Fruit fly (Drosophila melanogaster) whole organism, prepupa: ENCODE measurements around the gene CG44044.

Experiments
- CG10631 ChIP-seq: fragments of 200-800 bp; sonication (Bioruptor generic); optimal IDR thresholded peaks from 2 replicates; lab custom pipeline; 2016; ENCODE audit warnings: missing biosample characterization, missing genetic modification characterization
- CG10669 ChIP-seq: fragments of 200-800 bp; sonication (Bioruptor generic); optimal IDR thresholded peaks from 3 replicates; lab custom pipeline; 2018; ENCODE audit warnings: missing biosample characterization, mild to moderate bottlenecking, missing genetic modification characterization, moderate library complexity
- CG11294 ChIP-seq: fragments of 200-800 bp; sonication (Bioruptor generic); IDR thresholded peaks from 2 replicates; pipeline ENCODE4 v1.3.6; 2022; ENCODE audit warnings: missing biosample characterization, missing genetic modification characterization
- CG11762 ChIP-seq: fragments of 200-800 bp; sonication (Bioruptor generic); optimal IDR thresholded peaks from 3 replicates; lab custom pipeline; 2016; ENCODE audit warnings: missing biosample characterization, missing genetic modification characterization; ENCODE audit not compliant: insufficient read depth
- CG11902 ChIP-seq: fragments of 200-800 bp; sonication (Bioruptor generic); optimal IDR thresholded peaks from 3 replicates; lab custom pipeline; 2016; ENCODE audit warnings: missing biosample characterization, missing genetic modification characterization
- CG15336 ChIP-seq: fragments of 200-800 bp; sonication (Bioruptor generic); IDR thresholded peaks from 2 replicates; pipeline ENCODE4 v1.3.6; 2022; ENCODE audit warnings: missing biosample characterization, missing genetic modification characterization
- CG1621 ChIP-seq: fragments of 200-800 bp; sonication (Bioruptor generic); optimal IDR thresholded peaks from 3 replicates; lab custom pipeline; 2018; ENCODE audit warnings: missing biosample characterization, mild to moderate bottlenecking, missing genetic modification characterization
- CG16779 ChIP-seq: fragments of 200-800 bp; sonication (Bioruptor generic); optimal IDR thresholded peaks from 3 replicates; lab custom pipeline; 2017; ENCODE audit warnings: missing biosample characterization, mild to moderate bottlenecking, missing genetic modification characterization
- CG3032 ChIP-seq: fragments of 200-800 bp; optimal IDR thresholded peaks from 2 replicates; lab custom pipeline; 2019; ENCODE audit warnings: missing biosample characterization, mild to moderate bottlenecking, missing genetic modification characterization, moderate library complexity
- CG32006 ChIP-seq: fragments of 200-800 bp; sonication (Bioruptor generic); optimal IDR thresholded peaks from 3 replicates; lab custom pipeline; 2017; ENCODE audit warnings: missing biosample characterization, mild to moderate bottlenecking, missing genetic modification characterization
- CG34406 ChIP-seq: fragments of 200-800 bp; sonication (Bioruptor generic); optimal IDR thresholded peaks from 3 replicates; lab custom pipeline; 2016; ENCODE audit warnings: missing biosample characterization, missing genetic modification characterization
- CG3919 ChIP-seq: fragments of 200-800 bp; sonication (Bioruptor generic); optimal IDR thresholded peaks from 3 replicates; lab custom pipeline; 2016; ENCODE audit warnings: missing biosample characterization, missing genetic modification characterization
- CG4318 ChIP-seq: fragments of 200-800 bp; sonication (Bioruptor generic); optimal IDR thresholded peaks from 3 replicates; lab custom pipeline; 2017; ENCODE audit warnings: missing biosample characterization, mild to moderate bottlenecking, missing genetic modification characterization
- CG6163 ChIP-seq: fragments of 200-800 bp; sonication (Bioruptor generic); IDR thresholded peaks from 3 replicates; pipeline ENCODE4 v1.3.6; 2022; ENCODE audit warnings: missing biosample characterization, missing genetic modification characterization
- CG6276 ChIP-seq: fragments of 200-800 bp; sonication (Bioruptor generic); optimal IDR thresholded peaks from 2 replicates; lab custom pipeline; 2017; ENCODE audit warnings: missing biosample characterization, mild to moderate bottlenecking, missing genetic modification characterization
- CG6808 ChIP-seq: fragments of 200-800 bp; sonication (Bioruptor generic); optimal IDR thresholded peaks from 3 replicates; lab custom pipeline; 2017; ENCODE audit warnings: missing biosample characterization, missing genetic modification characterization, mild to moderate bottlenecking, moderate library complexity, missing genetic modification reagents
- CG8119 ChIP-seq: fragments of 200-800 bp; sonication (Bioruptor generic); IDR thresholded peaks from 3 replicates; pipeline ENCODE4 v1.3.6; 2022; ENCODE audit warnings: missing biosample characterization, missing genetic modification characterization
- CG8319 ChIP-seq: fragments of 200-800 bp; sonication (Bioruptor generic); optimal IDR thresholded peaks from 3 replicates; lab custom pipeline; 2016; ENCODE audit warnings: missing biosample characterization, missing genetic modification characterization
- CG9139 ChIP-seq: fragments of 200-800 bp; sonication (Bioruptor generic); optimal IDR thresholded peaks from 3 replicates; lab custom pipeline; 2017; ENCODE audit warnings: missing biosample characterization, mild to moderate bottlenecking, missing genetic modification characterization
- Eip75B ChIP-seq: fragments of 200-800 bp; sonication (Bioruptor generic); optimal IDR thresholded peaks from 3 replicates; lab custom pipeline; 2016; ENCODE audit warnings: missing biosample characterization, missing genetic modification characterization
- Eip78C ChIP-seq: fragments of 200-800 bp; sonication (Bioruptor generic); peaks from one replicate; lab custom pipeline; 2016; ENCODE audit warnings: missing biosample characterization, missing genetic modification characterization
- Eip93F ChIP-seq: fragments of 200-800 bp; sonication (Bioruptor generic); optimal IDR thresholded peaks from 2 replicates; lab custom pipeline; 2016; ENCODE audit warnings: missing biosample characterization, mild to moderate bottlenecking, missing genetic modification characterization
- Ets21C ChIP-seq: fragments of 200-800 bp; sonication (Bioruptor generic); optimal IDR thresholded peaks from 3 replicates; lab custom pipeline; 2016; ENCODE audit warnings: missing biosample characterization, missing genetic modification characterization
- Ets96B ChIP-seq: fragments of 200-800 bp; optimal IDR thresholded peaks from 2 replicates; lab custom pipeline; 2019; ENCODE audit warnings: missing biosample characterization, mild to moderate bottlenecking, missing genetic modification characterization, moderate library complexity
- Gug ChIP-seq: fragments of 200-800 bp; sonication (Bioruptor generic); IDR thresholded peaks from 2 replicates; pipeline ENCODE4 v1.3.6; 2022; ENCODE audit warnings: missing biosample characterization, missing genetic modification characterization
- Hr38 ChIP-seq: sonication (Bioruptor generic); optimal IDR thresholded peaks from 2 replicates; lab custom pipeline; 2016; ENCODE audit warnings: missing biosample characterization, missing genetic modification characterization
- Hr39 ChIP-seq: fragments of 200-800 bp; sonication (Bioruptor generic); optimal IDR thresholded peaks from 2 replicates; lab custom pipeline; 2016; ENCODE audit warnings: missing biosample characterization, missing genetic modification characterization
- Hr4 ChIP-seq: fragments of 200-800 bp; sonication (Bioruptor generic); optimal IDR thresholded peaks from 3 replicates; lab custom pipeline; 2016; ENCODE audit warnings: missing biosample characterization, missing genetic modification characterization
- Lpt ChIP-seq: fragments of 200-800 bp; sonication (Bioruptor generic); optimal IDR thresholded peaks from 3 replicates; lab custom pipeline; 2016; ENCODE audit warnings: missing biosample characterization, missing genetic modification characterization
- Met ChIP-seq: fragments of 200-800 bp; sonication (Bioruptor generic); optimal IDR thresholded peaks from 3 replicates; lab custom pipeline; 2016; ENCODE audit warnings: missing biosample characterization, missing genetic modification characterization
- Smox ChIP-seq: fragments of 200-800 bp; sonication (Bioruptor generic); optimal IDR thresholded peaks from 3 replicates; lab custom pipeline; 2016; ENCODE audit warnings: missing biosample characterization, missing genetic modification characterization
- Sox102F ChIP-seq: fragments of 200-800 bp; sonication (Bioruptor generic); optimal IDR thresholded peaks from 2 replicates; lab custom pipeline; 2016; ENCODE audit warnings: missing biosample characterization, mild to moderate bottlenecking, missing genetic modification characterization
- Sox14 ChIP-seq: fragments of 200-800 bp; sonication (Bioruptor generic); optimal IDR thresholded peaks from 3 replicates; lab custom pipeline; 2016; ENCODE audit warnings: missing biosample characterization, missing genetic modification characterization
- achi ChIP-seq: fragments of 200-800 bp; sonication (Bioruptor generic); optimal IDR thresholded peaks from 3 replicates; lab custom pipeline; 2016; ENCODE audit warnings: missing biosample characterization, missing genetic modification characterization
- acj6 ChIP-seq: fragments of 200-800 bp; sonication (Bioruptor generic); optimal IDR thresholded peaks from 3 replicates; lab custom pipeline; 2016; ENCODE audit warnings: missing biosample characterization, missing genetic modification characterization
- cyc ChIP-seq: fragments of 200-800 bp; sonication (Bioruptor generic); optimal IDR thresholded peaks from 3 replicates; lab custom pipeline; 2016; ENCODE audit warnings: missing biosample characterization, missing genetic modification characterization
- dsx ChIP-seq: fragments of 200-800 bp; optimal IDR thresholded peaks from 3 replicates; lab custom pipeline; 2019; ENCODE audit warnings: missing biosample characterization, mild to moderate bottlenecking, missing genetic modification characterization, moderate library complexity; ENCODE audit not compliant: poor library complexity, severe bottlenecking
- eg ChIP-seq: fragments of 200-800 bp; sonication (Bioruptor generic); IDR thresholded peaks from 3 replicates; pipeline ENCODE4 v1.3.6; 2022; ENCODE audit warnings: missing biosample characterization, missing genetic modification characterization
- esn ChIP-seq: fragments of 200-800 bp; sonication (Bioruptor generic); optimal IDR thresholded peaks from 2 replicates; lab custom pipeline; 2016; ENCODE audit warnings: missing biosample characterization, mild to moderate bottlenecking, missing genetic modification characterization, moderate library complexity
- fd85E ChIP-seq: fragments of 200-800 bp; sonication (Bioruptor generic); optimal IDR thresholded peaks from 3 replicates; lab custom pipeline; 2016; ENCODE audit warnings: missing biosample characterization, missing genetic modification characterization
- fkh ChIP-seq: fragments of 200-800 bp; sonication (Bioruptor generic); optimal IDR thresholded peaks from 3 replicates; lab custom pipeline; 2017; ENCODE audit warnings: missing biosample characterization, mild to moderate bottlenecking, missing genetic modification characterization, moderate library complexity
- lz ChIP-seq: fragments of 200-800 bp; sonication (Bioruptor generic); optimal IDR thresholded peaks from 3 replicates; lab custom pipeline; 2016; ENCODE audit warnings: missing biosample characterization, missing genetic modification characterization
- pdm3 ChIP-seq: fragments of 200-800 bp; sonication (Bioruptor generic); optimal IDR thresholded peaks from 3 replicates; lab custom pipeline; 2016; ENCODE audit warnings: missing biosample characterization, missing genetic modification characterization
- salr ChIP-seq, 2 experiments: fragments of 200-800 bp; sonication (Bioruptor generic); optimal IDR thresholded peaks; 3 replicates each; lab custom pipeline; 2016 to 2018; ENCODE audit warnings: missing biosample characterization in 2 of 2, missing genetic modification characterization in 2 of 2, mild to moderate bottlenecking in 1 of 2
- spab ChIP-seq: fragments of 200-800 bp; sonication (Bioruptor generic); optimal IDR thresholded peaks from 2 replicates; lab custom pipeline; 2017; ENCODE audit warnings: missing biosample characterization, mild to moderate bottlenecking, missing genetic modification characterization, missing genetic modification reagents
- ss ChIP-seq, 2 experiments: fragments of 200-800 bp; sonication (Bioruptor generic); optimal IDR thresholded peaks; 2 replicates in 1 of 2; 3 replicates in 1 of 2; lab custom pipeline; 2017 to 2018; ENCODE audit warnings: mild to moderate bottlenecking in 2 of 2, missing biosample characterization in 2 of 2, missing genetic modification characterization in 2 of 2, moderate library complexity in 1 of 2
- topi ChIP-seq: fragments of 200-800 bp; sonication (Bioruptor generic); optimal IDR thresholded peaks from 3 replicates; lab custom pipeline; 2016; ENCODE audit warnings: missing biosample characterization, missing genetic modification characterization

CG44044 gene

DNA sequence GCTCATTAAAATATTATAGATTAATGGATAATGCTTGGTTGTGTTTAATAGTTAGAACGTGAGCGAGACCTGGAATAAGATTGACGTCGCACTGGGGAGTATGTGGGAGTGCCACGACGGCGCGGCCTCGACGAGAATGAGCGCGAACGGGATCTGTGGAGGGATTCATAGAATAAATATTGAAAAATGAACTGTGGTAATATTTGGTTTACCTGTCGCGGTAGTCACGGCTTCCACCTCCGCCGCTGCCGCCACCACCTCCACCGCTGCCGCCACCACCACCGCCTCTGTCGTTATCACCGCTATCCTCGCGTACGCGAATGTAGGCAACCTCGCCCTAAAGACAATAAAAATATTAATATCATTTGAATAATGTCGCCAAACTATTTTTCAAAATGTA is 19.0 kb downstream of the CG44044 start:
- 0 out of 2 replicates have a peak, but pooled peaks have one; percentile 8 for TF ChIP-seq CG11294 (GFP tag; lab: Robert Waterston, UW)
- peak; percentile 6 for TF ChIP-seq CG1621 (tag; lab: Kevin White, UChicago)
- peak; percentile 60; the same call in 2 of the 3 replicates for TF ChIP-seq eg (GFP tag; lab: Robert Waterston, UW)
- TF ChIP-seq CG16779: no peak
- peak; percentile 2 for TF ChIP-seq CG3919 (GFP tag; lab: Kevin White, UChicago)
- peak; percentile 10 for TF ChIP-seq CG3032 (tag; lab: Kevin White, UChicago)
- no peak for TF ChIP-seq Smox (GFP tag; lab: Kevin White, UChicago)
- TF ChIP-seq CG6163 (GFP tag; lab: Robert Waterston, UW): peak; percentile 53; the same call in 1 of the 3 replicates
- TF ChIP-seq spab (GFP tag; lab: Kevin White, UChicago): peak; percentile 25
- peak; percentile 71 for TF ChIP-seq Eip78C (GFP tag; lab: Kevin White, UChicago)
- 0 out of 2 replicates have a peak, but pooled peaks have one; percentile 28 for TF ChIP-seq CG15336 (GFP tag; lab: Robert Waterston, UW)
- TF ChIP-seq CG11762 (GFP tag; lab: Kevin White, UChicago): no peak
- TF ChIP-seq ss (GFP tag; optimal IDR thresholded peaks at IDR 0.05; lab: Kevin White, UChicago): peak in 1 of 2 experiments; percentile 80
- peak; percentile 42 for TF ChIP-seq CG6808 (GFP tag; lab: Kevin White, UChicago)
- peak; percentile 34 for TF ChIP-seq CG9139 (GFP tag; lab: Kevin White, UChicago)

DNA sequence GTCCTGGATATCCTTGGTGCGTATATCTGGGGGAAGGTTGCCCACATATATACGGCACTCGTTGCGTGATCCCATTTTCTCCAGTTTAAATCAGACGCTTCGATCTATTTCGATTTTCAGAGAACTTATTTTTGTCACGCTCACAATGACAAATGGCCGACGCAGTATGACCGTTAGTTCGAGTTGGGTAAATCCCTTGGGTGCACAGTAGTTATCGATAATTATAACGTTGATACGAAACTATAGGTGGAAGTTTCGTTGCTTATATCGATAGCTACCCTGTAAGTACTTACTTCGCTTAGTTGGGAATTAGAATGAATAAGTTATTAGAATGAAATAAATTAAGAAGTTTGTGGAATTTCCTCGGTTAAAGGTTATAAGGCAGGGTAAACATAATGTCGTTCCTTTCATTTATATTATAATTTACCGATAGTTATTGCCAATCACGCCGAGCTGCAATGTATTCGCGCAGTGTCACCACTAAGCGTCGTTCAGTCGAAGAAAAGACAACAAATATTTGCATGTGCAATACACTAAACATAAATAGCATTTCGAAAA is 20.3 kb downstream of the CG44044 start, which contains the start of the genes SF2 and pad:
Gene SF2 (minus strand): TSS at position 172 of the 558 bp plus-strand sequence.
Gene pad (plus strand): TSS at position 502 of the 558 bp plus-strand sequence.
- no peak for TF ChIP-seq Sox102F (GFP tag; lab: Kevin White, UChicago)
- peak; percentile 79 for TF ChIP-seq dsx (GFP tag; lab: Kevin White, UChicago)
- TF ChIP-seq spab (GFP tag; lab: Kevin White, UChicago): no peak
- peak; percentile 23; the same call in 1 of the 2 replicates for TF ChIP-seq Gug (GFP tag; lab: Robert Waterston, UW)
- TF ChIP-seq CG6276 (GFP tag; lab: Kevin White, UChicago): no peak
- TF ChIP-seq Hr38 (GFP tag; lab: Kevin White, UChicago): no peak
- TF ChIP-seq acj6 (GFP tag; lab: Kevin White, UChicago): peak; percentile 77
- TF ChIP-seq achi (GFP tag; lab: Kevin White, UChicago): no peak
- peak; percentile 76 for TF ChIP-seq CG3919 (GFP tag; lab: Kevin White, UChicago)
- TF ChIP-seq CG1621 (tag; lab: Kevin White, UChicago): peak; percentile 26
- peak; percentile 87 for TF ChIP-seq esn (GFP tag; lab: Kevin White, UChicago)
- peak; percentile 56 for TF ChIP-seq CG8319 (GFP tag; lab: Kevin White, UChicago)
- no peak for TF ChIP-seq Smox (GFP tag; lab: Kevin White, UChicago)
- TF ChIP-seq Hr4 (GFP tag; lab: Kevin White, UChicago): peak; percentile 81
- TF ChIP-seq fkh: peak; percentile 95
- TF ChIP-seq cyc (GFP tag; lab: Kevin White, UChicago): peak; percentile 78
- TF ChIP-seq Sox14: peak; percentile 84
- TF ChIP-seq Eip78C (GFP tag; lab: Kevin White, UChicago): peak; percentile 90
- TF ChIP-seq CG16779: no peak
- TF ChIP-seq pdm3 (GFP tag; lab: Kevin White, UChicago): no peak
- peak; percentile 24 for TF ChIP-seq Lpt (GFP tag; lab: Kevin White, UChicago)
- TF ChIP-seq Met (GFP tag; lab: Kevin White, UChicago): no peak
- peak; percentile 67 for TF ChIP-seq Eip93F
- TF ChIP-seq CG10669 (GFP tag; lab: Kevin White, UChicago): peak; percentile 56
- TF ChIP-seq Ets96B (tag; lab: Kevin White, UChicago): peak; percentile 59
- TF ChIP-seq ss (GFP tag; optimal IDR thresholded peaks at IDR 0.05; lab: Kevin White, UChicago): peak in 1 of 2 experiments; percentile 75
- peak; percentile 85 for TF ChIP-seq Hr39 (GFP tag; lab: Kevin White, UChicago)
- TF ChIP-seq fd85E (GFP tag; lab: Kevin White, UChicago): no peak
- TF ChIP-seq lz (GFP tag; lab: Kevin White, UChicago): peak; percentile 86
- peak; percentile 80 for TF ChIP-seq Ets21C (GFP tag; lab: Kevin White, UChicago)
- peak; percentile 82 for TF ChIP-seq CG10631
- TF ChIP-seq salr (GFP tag; optimal IDR thresholded peaks at IDR 0.05; lab: Kevin White, UChicago): peak in 1 of 2 experiments; percentile 4
- no peak for TF ChIP-seq CG4318 (GFP tag; lab: Kevin White, UChicago)
- TF ChIP-seq CG8119 (GFP tag; lab: Robert Waterston, UW): peak; percentile 48; the same call in 2 of the 3 replicates
- TF ChIP-seq CG34406 (GFP tag; lab: Kevin White, UChicago): peak; percentile 60
- TF ChIP-seq CG32006 (GFP tag; lab: Kevin White, UChicago): no peak
- peak; percentile 69 for TF ChIP-seq CG11902 (GFP tag; lab: Kevin White, UChicago)
- peak; percentile 70 for TF ChIP-seq CG6808 (GFP tag; lab: Kevin White, UChicago)
- peak; percentile 33 for TF ChIP-seq CG9139 (GFP tag; lab: Kevin White, UChicago)
- TF ChIP-seq Eip75B (GFP tag; lab: Kevin White, UChicago): peak; percentile 82
- peak; percentile 55; the same call in 2 of the 3 replicates for TF ChIP-seq eg (GFP tag; lab: Robert Waterston, UW)
- TF ChIP-seq topi (GFP tag; lab: Kevin White, UChicago): peak; percentile 73
